Comparison of ENCODE assay signal across 5 worm cellular contexts in the genomic region with DNA sequence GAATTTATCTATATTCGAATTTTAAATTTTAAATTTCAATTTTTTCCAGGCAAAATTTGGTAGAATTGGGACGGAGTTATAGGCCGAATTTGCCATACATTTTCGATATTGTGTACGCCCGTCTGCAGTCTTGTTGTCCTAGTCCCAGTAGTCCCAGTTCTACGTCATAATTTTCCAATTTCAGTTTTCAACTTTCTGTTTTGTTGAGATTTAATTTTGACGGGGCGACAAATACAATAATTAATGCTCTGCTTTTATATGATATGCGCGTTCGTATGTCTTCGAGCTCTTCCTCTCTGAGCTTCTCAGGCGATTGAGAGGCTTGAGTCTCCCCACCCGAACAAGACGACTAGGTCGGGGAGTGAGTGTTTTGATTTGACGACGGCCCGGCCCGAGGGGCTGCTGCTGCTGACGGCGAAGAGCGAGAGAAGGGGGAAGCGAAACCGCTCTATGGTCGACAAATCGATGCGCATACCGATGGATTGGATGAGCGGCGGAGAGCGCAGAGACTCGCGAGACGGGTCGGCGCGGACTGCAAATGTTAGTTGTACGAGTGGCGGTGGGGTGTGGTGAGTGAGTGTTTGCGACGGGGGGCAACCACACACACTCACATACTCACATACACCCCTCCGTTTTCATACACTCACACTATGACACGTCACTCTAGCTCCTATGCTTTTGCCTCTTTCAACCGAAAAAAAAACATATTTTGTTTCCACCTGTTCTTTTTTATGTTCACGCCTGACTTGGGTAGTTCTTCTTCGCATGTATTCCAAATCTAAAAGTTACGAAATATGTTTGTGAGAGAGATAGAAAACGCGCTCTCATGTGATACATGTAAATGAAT.
A peak's percentile ranks its signal among the peaks of the same experiment; 100 is the strongest.
TF ChIP-seq lines count a peak whose summit lies in the region.

No protein-coding gene starts in this region.

TF ChIP-seq in whole organism, L1 larva, 84 proteins besides CTCF, POLR2A, EP300 and RAD21 (continues in another document):
- TF ChIP-seq lin-14 (GFP tag; optimal IDR thresholded peaks at IDR 0.05; lab: Kevin White, UChicago) (peak; percentile 95), unc-62 (GFP tag; optimal IDR thresholded peaks at IDR 0.05; lab: Kevin White, UChicago) (no peak), mab-9 (GFP tag; IDR thresholded peaks at IDR 0.05; lab: Robert Waterston, UW) (peak; percentile 66), dpl-1 (GFP tag; optimal IDR thresholded peaks at IDR 0.05; lab: Kevin White, UChicago) (peak; percentile 8 to 24 (median 12)), Y116A8C.19 (tag; optimal IDR thresholded peaks at IDR 0.05; lab: Kevin White, UChicago; ENCODE audit: borderline replicate concordance) (no peak), nhr-84 (tag; optimal IDR thresholded peaks at IDR 0.05; lab: Kevin White, UChicago) (no peak), fkh-8 (tag; optimal IDR thresholded peaks at IDR 0.05; lab: Kevin White, UChicago) (peak; percentile 63), fos-1 (tag; optimal IDR thresholded peaks at IDR 0.05; lab: Kevin White, UChicago) (peak; percentile 46), sptf-1 (tag; optimal IDR thresholded peaks at IDR 0.05; lab: Kevin White, UChicago) (no peak), zag-1 (tag; optimal IDR thresholded peaks at IDR 0.05; lab: Kevin White, UChicago) (no peak), mep-1 (tag; optimal IDR thresholded peaks at IDR 0.05; lab: Kevin White, UChicago) (peak; percentile 36), zip-4 (GFP tag; optimal IDR thresholded peaks at IDR 0.05; lab: Kevin White, UChicago) (peak; percentile 31), elt-2 (tag; optimal IDR thresholded peaks at IDR 0.05; lab: Kevin White, UChicago) (no peak), F16B12.6 (tag; optimal IDR thresholded peaks at IDR 0.05; lab: Kevin White, UChicago) (peak; percentile 15), vab-15 (tag; optimal IDR thresholded peaks at IDR 0.05; lab: Kevin White, UChicago) (peak; percentile 20), nhr-20 (tag; optimal IDR thresholded peaks at IDR 0.05; lab: Kevin White, UChicago) (peak; percentile 81)

TF ChIP-seq in whole organism, L3 larva, 47 proteins besides CTCF, POLR2A, EP300 and RAD21 (continues in another document):
- no peak for TF ChIP-seq nhr-67 (tag; optimal IDR thresholded peaks at IDR 0.05; lab: Kevin White, UChicago)
- peak; percentile 72 for TF ChIP-seq lin-15B (tag; optimal IDR thresholded peaks at IDR 0.05; lab: Kevin White, UChicago)
- TF ChIP-seq jun-1 (tag; optimal IDR thresholded peaks at IDR 0.05; lab: Kevin White, UChicago), result peak; percentile 86
- peak; percentile 81 for TF ChIP-seq lsy-12 (tag; optimal IDR thresholded peaks at IDR 0.05; lab: Kevin White, UChicago)
- peak; percentile 91 for TF ChIP-seq ama-1 (optimal IDR thresholded peaks at IDR 0.05; lab: Kevin White, UChicago)
- peak; percentile 79 for TF ChIP-seq nhr-23 (tag; optimal IDR thresholded peaks at IDR 0.05; lab: Kevin White, UChicago)
- no peak for TF ChIP-seq nhr-237 (tag; optimal IDR thresholded peaks at IDR 0.05; lab: Kevin White, UChicago)
- peak; percentile 49 for TF ChIP-seq skn-1 (tag; optimal IDR thresholded peaks at IDR 0.05; lab: Kevin White, UChicago)
- TF ChIP-seq nhr-43 (tag; optimal IDR thresholded peaks at IDR 0.05; lab: Kevin White, UChicago; ENCODE audit: poor library complexity, severe bottlenecking), result peak; percentile 9
- no peak for TF ChIP-seq daf-12 (tag; optimal IDR thresholded peaks at IDR 0.05; lab: Kevin White, UChicago)
- TF ChIP-seq fkh-10 (GFP tag; optimal IDR thresholded peaks at IDR 0.05; lab: Kevin White, UChicago), result no peak
- peak; percentile 87 for TF ChIP-seq ceh-28 (tag; optimal IDR thresholded peaks at IDR 0.05; lab: Kevin White, UChicago)
- TF ChIP-seq unc-62 (GFP tag; optimal IDR thresholded peaks at IDR 0.05; lab: Kevin White, UChicago), result peak; percentile 80
- TF ChIP-seq nhr-76 (tag; optimal IDR thresholded peaks at IDR 0.05; lab: Kevin White, UChicago), result no peak
- no peak for TF ChIP-seq elt-1 (tag; optimal IDR thresholded peaks at IDR 0.05; lab: Kevin White, UChicago)
- no peak for TF ChIP-seq aly-2 (tag; optimal IDR thresholded peaks at IDR 0.05; lab: Kevin White, UChicago)
- TF ChIP-seq hmg-11 (tag; optimal IDR thresholded peaks at IDR 0.05; lab: Kevin White, UChicago), result peak; percentile 87

TF ChIP-seq in whole organism, early embryonic, 17 proteins besides CTCF, POLR2A, EP300 and RAD21:
- TF ChIP-seq hmbx-1 (tag; optimal IDR thresholded peaks at IDR 0.05; lab: Kevin White, UChicago) (no peak), flt-1 (GFP tag; IDR thresholded peaks at IDR 0.05; lab: Robert Waterston, UW) (peak; percentile 57), aly-1 (tag; optimal IDR thresholded peaks at IDR 0.05; lab: Kevin White, UChicago) (peak; percentile 61), sea-1 (GFP tag; conservative IDR thresholded peaks at IDR 0.05; lab: Robert Waterston, UW) (peak; percentile 70), B0310.2 (tag; optimal IDR thresholded peaks at IDR 0.05; lab: Kevin White, UChicago) (no peak), F13C5.2 (tag; optimal IDR thresholded peaks at IDR 0.05; lab: Kevin White, UChicago) (peak; percentile 83), ceh-36 (tag; optimal IDR thresholded peaks at IDR 0.05; lab: Kevin White, UChicago) (no peak), ceh-13 (GFP tag; optimal IDR thresholded peaks at IDR 0.05; lab: Kevin White, UChicago) (peak; percentile 39), ets-7 (tag; optimal IDR thresholded peaks at IDR 0.05; lab: Kevin White, UChicago) (peak; percentile 37), scrt-1 (GFP tag; IDR thresholded peaks at IDR 0.05; lab: Robert Waterston, UW) (peak; percentile 58; the same call in 1 of the 2 replicates), tbx-37 (GFP tag; conservative IDR thresholded peaks at IDR 0.05; lab: Robert Waterston, UW) (no peak), tra-4 (tag; optimal IDR thresholded peaks at IDR 0.05; lab: Kevin White, UChicago) (peak; percentile 8), ama-1 (optimal IDR thresholded peaks at IDR 0.05; lab: Kevin White, UChicago) (peak; percentile 60), hmg-4 (GFP tag; optimal IDR thresholded peaks at IDR 0.05; lab: Kevin White, UChicago) (peak; percentile 92), tbx-11 (GFP tag; IDR thresholded peaks at IDR 0.05; lab: Robert Waterston, UW) (peak; percentile 55; the same call in 1 of the 2 replicates), pes-1 (GFP tag; IDR thresholded peaks at IDR 0.05; lab: Robert Waterston, UW) (no peak; the same call in 1 of the 2 replicates), hnd-1 (tag; optimal IDR thresholded peaks at IDR 0.05; lab: Kevin White, UChicago) (peak; percentile 15)
TF ChIP-seq in whole organism, early embryonic: peak in this region for 12.

TF ChIP-seq in whole organism, midembryonic, 9 proteins besides CTCF, POLR2A, EP300 and RAD21:
- peak; percentile 83; the same call in 1 of the 2 replicates for TF ChIP-seq ztf-23 (GFP tag; IDR thresholded peaks at IDR 0.05; lab: Robert Waterston, UW)
- peak; percentile 71 for TF ChIP-seq ztf-29 (GFP tag; IDR thresholded peaks at IDR 0.05; lab: Robert Waterston, UW)
- TF ChIP-seq cog-1 (tag; optimal IDR thresholded peaks at IDR 0.05; lab: Kevin White, UChicago), result peak; percentile 93
- TF ChIP-seq flt-1 (GFP tag; IDR thresholded peaks at IDR 0.05; lab: Robert Waterston, UW), result peak; percentile 80
- TF ChIP-seq klf-2 (GFP tag; conservative IDR thresholded peaks at IDR 0.05; lab: Robert Waterston, UW), result 0 out of 2 replicates have a peak, but pooled peaks have one; percentile 40
- no peak for TF ChIP-seq med-1 (GFP tag; optimal IDR thresholded peaks at IDR 0.05; lab: Kevin White, UChicago; ENCODE audit: insufficient read depth)
- no peak for TF ChIP-seq ref-1 (GFP tag; conservative IDR thresholded peaks at IDR 0.05; lab: Robert Waterston, UW)
- TF ChIP-seq T22C8.4 (GFP tag; IDR thresholded peaks at IDR 0.05; lab: Robert Waterston, UW), result peak; percentile 83
- TF ChIP-seq tab-1 (GFP tag; IDR thresholded peaks at IDR 0.05; lab: Robert Waterston, UW), result peak; percentile 75

TF ChIP-seq in whole organism, young adult, 124 proteins besides CTCF, POLR2A, EP300 and RAD21 (continues in another document):
- TF ChIP-seq ceh-79 (tag; optimal IDR thresholded peaks at IDR 0.05; lab: Kevin White, UChicago), result peak; percentile 30
- peak in 1 of 3 experiments; percentile 44 for TF ChIP-seq lin-35 (GFP tag; optimal IDR thresholded peaks at IDR 0.05; lab: Kevin White, UChicago)
- peak; percentile 14 for TF ChIP-seq lin-54 (GFP tag; optimal IDR thresholded peaks at IDR 0.05; lab: Kevin White, UChicago)
- TF ChIP-seq somi-1 (GFP tag; optimal IDR thresholded peaks at IDR 0.05; lab: Kevin White, UChicago), result peak; percentile 60
- TF ChIP-seq die-1 (tag; optimal IDR thresholded peaks at IDR 0.05; lab: Kevin White, UChicago), result peak; percentile 53
- peak; percentile 54 for TF ChIP-seq ZK185.1 (tag; optimal IDR thresholded peaks at IDR 0.05; lab: Kevin White, UChicago; ENCODE audit: poor library complexity, severe bottlenecking)
- 0 out of 2 replicates have a peak, but pooled peaks have one; percentile 13 for TF ChIP-seq C06A6.2 (GFP tag; conservative IDR thresholded peaks at IDR 0.05; lab: Robert Waterston, UW)
- no peak for TF ChIP-seq tbx-9 (tag; optimal IDR thresholded peaks at IDR 0.05; lab: Kevin White, UChicago; ENCODE audit: borderline replicate concordance)
- TF ChIP-seq Y53G8AR.9 (GFP tag; conservative IDR thresholded peaks at IDR 0.05; lab: Robert Waterston, UW), result peak; percentile 57; the same call in 1 of the 2 replicates
- TF ChIP-seq ceh-27 (GFP tag; optimal IDR thresholded peaks at IDR 0.05; lab: Kevin White, UChicago), result peak; percentile 90
- no peak for TF ChIP-seq pha-4 (tag; optimal IDR thresholded peaks at IDR 0.05; lab: Kevin White, UChicago)
- no peak for TF ChIP-seq snpc-4 (GFP tag; optimal IDR thresholded peaks at IDR 0.05; lab: Kevin White, UChicago)
- peak; percentile 8 to 49 (median 27) for TF ChIP-seq snpc-4 (tag; optimal IDR thresholded peaks at IDR 0.05; lab: Kevin White, UChicago)
- TF ChIP-seq B0336.3 (GFP tag; IDR thresholded peaks at IDR 0.05; lab: Robert Waterston, UW), result no peak
- TF ChIP-seq ekl-4 (GFP tag; IDR thresholded peaks at IDR 0.05; lab: Robert Waterston, UW), result peak; percentile 63; the same call in 1 of the 2 replicates
- no peak for TF ChIP-seq lsy-27 (tag; optimal IDR thresholded peaks at IDR 0.05; lab: Kevin White, UChicago; ENCODE audit: borderline replicate concordance, insufficient read depth)
- TF ChIP-seq nfya-1 (tag; optimal IDR thresholded peaks at IDR 0.05; lab: Kevin White, UChicago; ENCODE audit: borderline replicate concordance, insufficient read depth), result no peak
- TF ChIP-seq ets-4 (GFP tag; optimal IDR thresholded peaks at IDR 0.05; lab: Kevin White, UChicago), result peak; percentile 58
- peak; percentile 90 for TF ChIP-seq nhr-80 (tag; optimal IDR thresholded peaks at IDR 0.05; lab: Kevin White, UChicago)
- no peak for TF ChIP-seq rpc-1 (optimal IDR thresholded peaks at IDR 0.05; lab: Kevin White, UChicago)
- no peak for TF ChIP-seq rpc-1 (tag; optimal IDR thresholded peaks at IDR 0.05; lab: Kevin White, UChicago)
- TF ChIP-seq mcd-1 (GFP tag; IDR thresholded peaks at IDR 0.05; lab: Robert Waterston, UW), result peak; percentile 76
- TF ChIP-seq atf-7 (tag; optimal IDR thresholded peaks at IDR 0.05; lab: Kevin White, UChicago), result peak; percentile 39
- no peak for TF ChIP-seq F39B2.1 (GFP tag; IDR thresholded peaks at IDR 0.05; lab: Robert Waterston, UW)
- TF ChIP-seq nhr-120 (GFP tag; IDR thresholded peaks at IDR 0.05; lab: Robert Waterston, UW), result 0 out of 2 replicates have a peak, but pooled peaks have one; percentile 4

Comparison
In these comparisons a context has a peak if more than half of its experiments do, and no peak if none do; other contexts are left out.
1. Of the 8 proteins assayed by ChIP-seq in both whole organism, young adult and whole organism, L1 larva: peak only in whole organism, young adult: none; only in whole organism, L1 larva: dpl-1, efl-1 and unc-130; in both: ama-1, nhr-90 and snpc-4; in neither: 1; mixed calls (peak in some experiments, not most) for 1.